Fruit fly (Drosophila melanogaster) whole organism, embryonic: ENCODE data around the gene Atg12.

Experiments
- Ada2b ChIP-seq: fragments of 200-800 bp; sonication (Bioruptor generic); IDR thresholded peaks from 2 replicates; pipeline ENCODE4 v1.3.6; 2022; ENCODE audit warnings: missing biosample characterization, missing genetic modification characterization
- Awh ChIP-seq: fragments of 200-800 bp; sonication (Bioruptor generic); IDR thresholded peaks from 2 replicates; pipeline ENCODE4, ENCODE4 v1.3.6; 2022; ENCODE audit warnings: missing biosample characterization, missing genetic modification characterization
- Blimp-1 ChIP-seq: fragments of 200-800 bp; sonication (Bioruptor generic); optimal IDR thresholded peaks from 3 replicates; lab custom pipeline; 2018; ENCODE audit warnings: missing biosample characterization, missing genetic modification characterization, mild to moderate bottlenecking, moderate library complexity, missing genetic modification reagents
- CG11085 ChIP-seq: fragments of 200-800 bp; sonication (Bioruptor generic); IDR thresholded peaks from 2 replicates; pipeline ENCODE4 v1.3.6; 2022; ENCODE audit warnings: missing biosample characterization, missing genetic modification characterization
- CG12155 ChIP-seq: fragments of 200-800 bp; sonication (Bioruptor generic); optimal IDR thresholded peaks from 3 replicates; lab custom pipeline; 2016; ENCODE audit warnings: missing biosample characterization, missing genetic modification characterization
- CG12744 ChIP-seq: fragments of 200-800 bp; sonication (Bioruptor generic); optimal IDR thresholded peaks from 2 replicates; lab custom pipeline; 2016; ENCODE audit warnings: missing biosample characterization, missing genetic modification characterization
- CG13624 ChIP-seq: fragments of 200-800 bp; sonication (Bioruptor generic); optimal IDR thresholded peaks from 2 replicates; lab custom pipeline; 2016; ENCODE audit warnings: missing biosample characterization, missing genetic modification characterization
- CG14014 ChIP-seq: fragments of 200-800 bp; sonication (Bioruptor generic); IDR thresholded peaks from 2 replicates; pipeline ENCODE4 v1.3.6; 2022; ENCODE audit warnings: missing biosample characterization, missing genetic modification characterization
- CG14667 ChIP-seq: fragments of 200-800 bp; sonication (Bioruptor generic); IDR thresholded peaks from 2 replicates; pipeline ENCODE4 v1.3.6; 2022; ENCODE audit warnings: missing biosample characterization, missing genetic modification characterization
- CG16815 ChIP-seq: fragments of 200-800 bp; sonication (Bioruptor generic); optimal IDR thresholded peaks from 3 replicates; lab custom pipeline; 2017; ENCODE audit warnings: missing biosample characterization, mild to moderate bottlenecking, missing genetic modification characterization
- CG18599 ChIP-seq: fragments of 200-800 bp; sonication (Bioruptor generic); optimal IDR thresholded peaks from 3 replicates; lab custom pipeline; 2017; ENCODE audit warnings: missing biosample characterization, missing genetic modification characterization, mild to moderate bottlenecking, moderate library complexity, missing genetic modification reagents
- CG18619 ChIP-seq: fragments of 200-800 bp; sonication (Bioruptor generic); optimal IDR thresholded peaks from 3 replicates; lab custom pipeline; 2017; ENCODE audit warnings: missing biosample characterization, mild to moderate bottlenecking, missing genetic modification characterization
- CG2202 ChIP-seq: fragments of 200-800 bp; sonication (Bioruptor generic); optimal IDR thresholded peaks from 2 replicates; lab custom pipeline; 2018; ENCODE audit warnings: missing biosample characterization, mild to moderate bottlenecking, missing genetic modification characterization
- CG30020 ChIP-seq: fragments of 200-800 bp; optimal IDR thresholded peaks from 2 replicates; lab custom pipeline; 2019; ENCODE audit warnings: missing biosample characterization, mild to moderate bottlenecking, missing genetic modification characterization, moderate library complexity
- CG30431 ChIP-seq: fragments of 200-800 bp; sonication (Bioruptor generic); optimal IDR thresholded peaks from 2 replicates; lab custom pipeline; 2017; ENCODE audit warnings: missing biosample characterization, missing genetic modification characterization
- CG31365 ChIP-seq: fragments of 200-800 bp; sonication (Bioruptor generic); optimal IDR thresholded peaks from 2 replicates; lab custom pipeline; 2018; ENCODE audit warnings: missing biosample characterization, mild to moderate bottlenecking, missing genetic modification characterization
- CG32772 ChIP-seq: fragments of 200-800 bp; sonication (Bioruptor generic); IDR thresholded peaks from 2 replicates; pipeline ENCODE4 v1.3.6; 2022; ENCODE audit warnings: missing biosample characterization, missing genetic modification characterization
- CG3838 ChIP-seq: fragments of 200-800 bp; sonication (Bioruptor generic); optimal IDR thresholded peaks from 3 replicates; lab custom pipeline; 2016; ENCODE audit warnings: missing biosample characterization, missing genetic modification characterization
- CG42726 ChIP-seq: fragments of 200-800 bp; sonication (Bioruptor generic); IDR thresholded peaks from 2 replicates; pipeline ENCODE4 v1.3.6; 2022; ENCODE audit warnings: missing biosample characterization, missing genetic modification characterization; ENCODE audit not compliant: partially characterized antibody
- CG4404 ChIP-seq: fragments of 200-800 bp; sonication (Bioruptor generic); IDR thresholded peaks from 2 replicates; pipeline ENCODE4 v1.3.6; 2022; ENCODE audit warnings: missing biosample characterization, missing genetic modification characterization
- CG5180 ChIP-seq: fragments of 200-800 bp; sonication (Bioruptor generic); optimal IDR thresholded peaks from 3 replicates; lab custom pipeline; 2017; ENCODE audit warnings: missing biosample characterization, missing genetic modification characterization, mild to moderate bottlenecking, moderate library complexity, missing genetic modification reagents
- CG5953 ChIP-seq: fragments of 200-800 bp; sonication (Bioruptor generic); IDR thresholded peaks from 2 replicates; pipeline ENCODE4 v1.3.6; 2022; ENCODE audit warnings: missing biosample characterization, missing genetic modification characterization
- Chrac-16 ChIP-seq: fragments of 200-800 bp; sonication (Bioruptor generic); optimal IDR thresholded peaks from 3 replicates; lab custom pipeline; 2016; ENCODE audit warnings: missing biosample characterization, missing genetic modification characterization
- D19A ChIP-seq: fragments of 200-800 bp; optimal IDR thresholded peaks from 3 replicates; lab custom pipeline; 2019; ENCODE audit warnings: missing biosample characterization, mild to moderate bottlenecking, missing genetic modification characterization, moderate library complexity
- Dbx ChIP-seq: fragments of 200-800 bp; sonication (Bioruptor generic); IDR thresholded peaks from 3 replicates; pipeline ENCODE4 v1.3.6; 2022; ENCODE audit warnings: missing biosample characterization, missing genetic modification characterization
- Deaf1 ChIP-seq: fragments of 200-800 bp; optimal IDR thresholded peaks from 3 replicates; lab custom pipeline; 2019; ENCODE audit warnings: missing biosample characterization, mild to moderate bottlenecking, missing genetic modification characterization, moderate library complexity
- Dip2 ChIP-seq: fragments of 200-800 bp; sonication (Bioruptor generic); IDR thresholded peaks from 2 replicates; pipeline ENCODE4 v1.3.6; 2022; ENCODE audit warnings: missing biosample characterization, missing genetic modification characterization
- E2f1 ChIP-seq: fragments of 200-800 bp; sonication (Bioruptor generic); IDR thresholded peaks from 2 replicates; pipeline ENCODE4 v1.3.6; 2022; ENCODE audit warnings: missing biosample characterization, missing genetic modification characterization
- Gug ChIP-seq: fragments of 200-800 bp; sonication (Bioruptor generic); IDR thresholded peaks from 4 replicates; pipeline ENCODE4 v1.3.6; 2022; ENCODE audit warnings: missing biosample characterization, missing genetic modification characterization
- HLH3B ChIP-seq: fragments of 200-800 bp; sonication (Bioruptor generic); IDR thresholded peaks from 2 replicates; pipeline ENCODE4 v1.3.6; 2022; ENCODE audit warnings: missing biosample characterization, missing genetic modification characterization
- MTF-1 ChIP-seq: fragments of 200-800 bp; sonication (Bioruptor generic); optimal IDR thresholded peaks from 2 replicates; lab custom pipeline; 2018; ENCODE audit warnings: missing biosample characterization, mild to moderate bottlenecking, missing genetic modification characterization, borderline replicate concordance
- Nf-YA ChIP-seq: fragments of 200-800 bp; sonication (Bioruptor generic); IDR thresholded peaks from 2 replicates; pipeline ENCODE4 v1.3.6; 2022; ENCODE audit warnings: missing biosample characterization, missing genetic modification characterization
- Ptx1 ChIP-seq: fragments of 200-800 bp; sonication (Bioruptor generic); IDR thresholded peaks from 2 replicates; pipeline ENCODE4 v1.3.6; 2022; ENCODE audit warnings: missing biosample characterization, missing genetic modification characterization
- Spps ChIP-seq: fragments of 200-800 bp; sonication (Bioruptor generic); optimal IDR thresholded peaks from 2 replicates; lab custom pipeline; 2018; ENCODE audit warnings: missing biosample characterization, mild to moderate bottlenecking, missing genetic modification characterization
- Tbp ChIP-seq: fragments of >200 bp; optimal IDR thresholded peaks from 2 replicates; lab custom pipeline; 2018; ENCODE audit warnings: missing biosample characterization, missing genetic modification characterization
- eve ChIP-seq, 2 experiments: fragments of >200 bp; optimal IDR thresholded peaks; 2 replicates each; lab custom pipeline; 2017; ENCODE audit warnings: missing biosample characterization in 2 of 2, missing genetic modification characterization in 2 of 2
- fru ChIP-seq: fragments of >200 bp; optimal IDR thresholded peaks from 2 replicates; lab custom pipeline; 2017
- gcm ChIP-seq: fragments of 200-800 bp; sonication (Bioruptor generic); optimal IDR thresholded peaks from 2 replicates; lab custom pipeline; 2019; ENCODE audit warnings: missing biosample characterization, mild to moderate bottlenecking, missing genetic modification characterization, moderate library complexity
- gro ChIP-seq: fragments of 200-800 bp; sonication (Bioruptor generic); optimal IDR thresholded peaks from 2 replicates; lab custom pipeline; 2016; ENCODE audit warnings: missing biosample characterization, missing genetic modification characterization
- gsb ChIP-seq: fragments of 200-800 bp; sonication (Bioruptor generic); IDR thresholded peaks from 2 replicates; pipeline ENCODE4 v1.3.6; 2022; ENCODE audit warnings: missing biosample characterization, missing genetic modification characterization
- jumu ChIP-seq: fragments of 200-800 bp; sonication (Bioruptor generic); optimal IDR thresholded peaks from 3 replicates; lab custom pipeline; 2016; ENCODE audit warnings: missing biosample characterization, missing genetic modification characterization
- lola ChIP-seq, 3 experiments: fragments of >200 bp in 2 of 3; fragments of 200-800 bp in 1 of 3; sonication (Bioruptor generic) in 1 of 3; optimal IDR thresholded peaks; 2 replicates each; lab custom pipeline; 2017 to 2019; ENCODE audit warnings: missing biosample characterization in 3 of 3, missing genetic modification characterization in 3 of 3, mild to moderate bottlenecking in 1 of 3, moderate library complexity in 1 of 3
- nerfin-2 ChIP-seq: fragments of 200-800 bp; sonication (Bioruptor generic); IDR thresholded peaks from 2 replicates; pipeline ENCODE4 v1.3.6; 2022; ENCODE audit warnings: missing biosample characterization, missing genetic modification characterization; ENCODE audit not compliant: partially characterized antibody
- peb ChIP-seq: fragments of 200-800 bp; sonication (Bioruptor generic); IDR thresholded peaks from 2 replicates; pipeline ENCODE4 v1.3.6; 2022; ENCODE audit warnings: missing biosample characterization, missing genetic modification characterization
- psq ChIP-seq: fragments of 200-800 bp; sonication (Bioruptor generic); optimal IDR thresholded peaks from 2 replicates; lab custom pipeline; 2017; ENCODE audit warnings: missing biosample characterization, missing genetic modification characterization
- ranshi ChIP-seq: fragments of 200-800 bp; sonication (Bioruptor generic); IDR thresholded peaks from 2 replicates; pipeline ENCODE4 v1.3.6; 2022; ENCODE audit warnings: missing biosample characterization, missing genetic modification characterization
- sisA ChIP-seq: fragments of 200-800 bp; sonication (Bioruptor generic); IDR thresholded peaks from 2 replicates; pipeline ENCODE4 v1.3.6; 2022; ENCODE audit warnings: missing biosample characterization, missing genetic modification characterization
- tna ChIP-seq: fragments of 200-800 bp; sonication (Bioruptor generic); IDR thresholded peaks from 2 replicates; pipeline ENCODE4 v1.3.6; 2022; ENCODE audit warnings: missing biosample characterization, missing genetic modification characterization; ENCODE audit not compliant: partially characterized antibody
- twi ChIP-seq: fragments of 200-800 bp; optimal IDR thresholded peaks from 2 replicates; lab custom pipeline; 2019; ENCODE audit warnings: missing biosample characterization, mild to moderate bottlenecking, missing genetic modification characterization, moderate library complexity
- wdn ChIP-seq: fragments of 200-800 bp; sonication (Bioruptor generic); IDR thresholded peaks from 2 replicates; pipeline ENCODE4 v1.3.6; 2022; ENCODE audit warnings: missing biosample characterization, missing genetic modification characterization
- wek ChIP-seq: fragments of 200-800 bp; sonication (Bioruptor generic); optimal IDR thresholded peaks from 3 replicates; lab custom pipeline; 2018; ENCODE audit warnings: missing biosample characterization, mild to moderate bottlenecking, missing genetic modification characterization, moderate library complexity

Gene Atg12

dm6 chr3L:12115966-12116735, 20.6 kb upstream of the Atg12 start, which contains the start of gene vers:
TSS of gene vers (plus strand) at chr3L:12116101.
- TF ChIP-seq peb (GFP tag; lab: Robert Waterston, UW) (no peak), Awh (GFP tag; lab: Robert Waterston, UW) (peak; percentile 30; the same call in 1 of the 2 replicates), CG4404 (GFP tag; lab: Robert Waterston, UW) (no peak), psq (no peak), CG14667 (GFP tag; lab: Robert Waterston, UW) (no peak), CG30431 (GFP tag; lab: Kevin White, UChicago) (no peak), CG5953 (no peak), gcm (GFP tag; lab: Kevin White, UChicago) (no peak), wdn (no peak), eve (GFP tag; optimal IDR thresholded peaks at IDR 0.05; lab: Kevin White, UChicago) (no peak), Dip2 (GFP tag; lab: Robert Waterston, UW) (no peak), ranshi (GFP tag; lab: Robert Waterston, UW) (0 out of 2 replicates have a peak, but pooled peaks have one; percentile 17), CG30020 (tag; lab: Kevin White, UChicago) (peak; percentile 32), HLH3B (GFP tag; lab: Robert Waterston, UW) (no peak), nerfin-2 (GFP tag; lab: Robert Waterston, UW) (peak; percentile 83), CG18619 (GFP tag; lab: Kevin White, UChicago) (no peak), CG42726 (GFP tag; lab: Robert Waterston, UW) (peak; percentile 76), CG12744 (GFP tag; lab: Kevin White, UChicago) (no peak), CG3838 (GFP tag; lab: Kevin White, UChicago) (no peak), CG14014 (GFP tag; lab: Robert Waterston, UW) (peak; percentile 64; the same call in 1 of the 2 replicates), MTF-1 (GFP tag; lab: Kevin White, UChicago) (no peak), CG11085 (GFP tag; lab: Robert Waterston, UW) (no peak), D19A (tag; lab: Kevin White, UChicago) (no peak), Blimp-1 (GFP tag; lab: Kevin White, UChicago) (no peak), Deaf1 (tag; lab: Kevin White, UChicago) (no peak), CG12155 (GFP tag; lab: Kevin White, UChicago) (no peak), Ada2b (GFP tag; lab: Robert Waterston, UW) (no peak), fru (no peak), jumu (GFP tag; lab: Kevin White, UChicago) (peak; percentile 8), lola (GFP tag; optimal IDR thresholded peaks at IDR 0.05; lab: Kevin White, UChicago) (no peak), gsb (no peak), Tbp (GFP tag; lab: Kevin White, UChicago) (no peak), CG2202 (tag; lab: Kevin White, UChicago) (no peak), Ptx1 (no peak), twi (tag; lab: Kevin White, UChicago) (no peak), Dbx (GFP tag; lab: Robert Waterston, UW) (no peak), wek (GFP tag; lab: Kevin White, UChicago) (no peak), CG32772 (no peak), Spps (no peak), Nf-YA (no peak), tna (peak; percentile 83), CG18599 (GFP tag; lab: Kevin White, UChicago) (no peak), Chrac-16 (GFP tag; lab: Kevin White, UChicago) (peak; percentile 6), E2f1 (GFP tag; lab: Robert Waterston, UW) (no peak), gro (GFP tag; lab: Kevin White, UChicago) (peak; percentile 71), CG31365 (tag; lab: Kevin White, UChicago) (no peak), CG5180 (GFP tag; lab: Kevin White, UChicago) (no peak), Gug (GFP tag; lab: Robert Waterston, UW) (no peak), CG13624 (GFP tag; lab: Kevin White, UChicago) (peak; percentile 50), CG16815 (no peak), sisA (GFP tag; lab: Robert Waterston, UW) (0 out of 2 replicates have a peak, but pooled peaks have one; percentile 8)
